Fruit fly (Drosophila melanogaster): ENCODE results near the gene Tsp74F.

dm6 chr3L:17913966-17914540, 18.4 kb upstream of the Tsp74F start:
- no peak for TF ChIP-seq psq (optimal IDR thresholded peaks at IDR 0.05)
- no peak for TF ChIP-seq usp (GFP tag; optimal IDR thresholded peaks at IDR 0.05)
- TF ChIP-seq pan (optimal IDR thresholded peaks at IDR 0.05), result no peak
- no peak for TF ChIP-seq EcR (GFP tag; optimal IDR thresholded peaks at IDR 0.05)
